Worm (Caenorhabditis elegans) whole organism, late embryonic: ENCODE results near the gene dct-7.

ENCODE experiments used
- C38D4.7 ChIP-seq: fragments of 200-800 bp; sonication (Bioruptor generic); optimal IDR thresholded peaks from 2 replicates; lab custom pipeline; 2018; ENCODE audit warnings: mild to moderate bottlenecking, missing genetic modification characterization, moderate library complexity, missing compliant biosample characterization
- K02D7.2 ChIP-seq: sonication (generic microtip); optimal IDR thresholded peaks from 2 replicates; lab custom pipeline; 2017; ENCODE audit warnings: mild to moderate bottlenecking, missing genetic modification characterization, missing compliant biosample characterization
- T23F11.4 ChIP-seq: fragments of 200-800 bp; sonication (Bioruptor generic); optimal IDR thresholded peaks from 2 replicates; lab custom pipeline; 2018; ENCODE audit warnings: mild to moderate bottlenecking, missing genetic modification characterization, missing compliant biosample characterization
- Y22D7AL.16 ChIP-seq: sonication (generic microtip); optimal IDR thresholded peaks from 2 replicates; lab custom pipeline; 2016; ENCODE audit warnings: missing genetic modification characterization, missing compliant biosample characterization
- ceh-14 ChIP-seq: sonication (generic microtip); optimal IDR thresholded peaks from 2 replicates; lab custom pipeline; 2016; ENCODE audit warnings: missing genotype, missing genetic modification characterization, missing compliant biosample characterization
- ceh-18 ChIP-seq: sonication (generic microtip); optimal IDR thresholded peaks from 2 replicates; lab custom pipeline; 2016; ENCODE audit warnings: missing genetic modification characterization, missing compliant biosample characterization
- ceh-2 ChIP-seq: sonication (generic microtip); optimal IDR thresholded peaks from 2 replicates; lab custom pipeline; 2016; ENCODE audit warnings: missing genotype, missing genetic modification characterization, missing compliant biosample characterization
- ceh-24 ChIP-seq: sonication (generic microtip); optimal IDR thresholded peaks from 2 replicates; lab custom pipeline; 2016; ENCODE audit warnings: mild to moderate bottlenecking, missing genetic modification characterization, missing compliant biosample characterization
- ceh-30 ChIP-seq: fragments of 150-350 bp; optimal IDR thresholded peaks from 2 replicates; lab custom pipeline; 2014; ENCODE audit warnings: missing biosample characterization, missing genetic modification characterization
- ceh-48 ChIP-seq: sonication (generic microtip); optimal IDR thresholded peaks from 2 replicates; lab custom pipeline; 2016; ENCODE audit warnings: missing genetic modification characterization, inconsistent platforms, missing compliant biosample characterization
- ceh-6 ChIP-seq: fragments of 200-800 bp; sonication (Bioruptor generic); optimal IDR thresholded peaks from 2 replicates; lab custom pipeline; 2018; ENCODE audit warnings: mild to moderate bottlenecking, missing genetic modification characterization, missing compliant biosample characterization
- dve-1 ChIP-seq: sonication (generic microtip); optimal IDR thresholded peaks from 2 replicates; lab custom pipeline; 2017; ENCODE audit warnings: antibody characterized with exemption, mild to moderate bottlenecking, missing genetic modification characterization, missing compliant biosample characterization
- elt-2 ChIP-seq: sonication (generic microtip); optimal IDR thresholded peaks from 2 replicates; lab custom pipeline; 2016; ENCODE audit warnings: missing genetic modification reagents, missing genetic modification characterization, missing compliant biosample characterization
- eyg-1 ChIP-seq: sonication (generic microtip); optimal IDR thresholded peaks from 2 replicates; lab custom pipeline; 2016; ENCODE audit warnings: missing genotype, missing genetic modification characterization, missing compliant biosample characterization
- fkh-10 ChIP-seq: fragments of 150-350 bp; optimal IDR thresholded peaks from 2 replicates; lab custom pipeline; 2014; ENCODE audit warnings: missing biosample characterization, missing genetic modification reagents, missing genetic modification characterization
- fkh-6 ChIP-seq: sonication (generic microtip); optimal IDR thresholded peaks from 2 replicates; lab custom pipeline; 2016; ENCODE audit warnings: missing genetic modification characterization, missing compliant biosample characterization
- hlh-13 ChIP-seq: fragments of 200-800 bp; sonication (Bioruptor generic); optimal IDR thresholded peaks from 2 replicates; lab custom pipeline; 2018; ENCODE audit warnings: mild to moderate bottlenecking, missing genetic modification characterization, missing compliant biosample characterization
- hlh-30 ChIP-seq: sonication (generic microtip); optimal IDR thresholded peaks from 2 replicates; lab custom pipeline; 2017; ENCODE audit warnings: antibody characterized with exemption, missing genetic modification characterization, missing compliant biosample characterization; ENCODE audit not compliant: insufficient read depth
- hlh-8 ChIP-seq: sonication (generic microtip); optimal IDR thresholded peaks from 2 replicates; lab custom pipeline; 2016; ENCODE audit warnings: missing genotype, missing genetic modification characterization, missing compliant biosample characterization
- lin-11 ChIP-seq: fragments of 200-800 bp; sonication (Bioruptor generic); optimal IDR thresholded peaks from 2 replicates; lab custom pipeline; 2018; ENCODE audit warnings: mild to moderate bottlenecking, missing genetic modification characterization, missing compliant biosample characterization
- madf-2 ChIP-seq: sonication (generic microtip); optimal IDR thresholded peaks from 2 replicates; lab custom pipeline; 2017; ENCODE audit warnings: missing genetic modification characterization, missing compliant biosample characterization
- nhr-11 ChIP-seq: fragments of 150-350 bp; optimal IDR thresholded peaks from 2 replicates; lab custom pipeline; 2014; ENCODE audit warnings: missing biosample characterization, missing genetic modification characterization
- nhr-232 ChIP-seq: sonication (generic microtip); optimal IDR thresholded peaks from 2 replicates; lab custom pipeline; 2016; ENCODE audit warnings: missing genetic modification characterization, missing compliant biosample characterization
- pqm-1 ChIP-seq: sonication (generic microtip); optimal IDR thresholded peaks from 2 replicates; lab custom pipeline; 2016; ENCODE audit warnings: missing genetic modification characterization, missing compliant biosample characterization
- ref-2 ChIP-seq: sonication (generic microtip); optimal IDR thresholded peaks from 2 replicates; lab custom pipeline; 2016; ENCODE audit warnings: missing genetic modification characterization, missing compliant biosample characterization
- rnt-1 ChIP-seq: sonication (generic microtip); optimal IDR thresholded peaks from 2 replicates; lab custom pipeline; 2016; ENCODE audit warnings: missing genetic modification characterization, missing compliant biosample characterization
- sdc-2 ChIP-seq: sonication (generic microtip); optimal IDR thresholded peaks from 2 replicates; lab custom pipeline; 2016; ENCODE audit warnings: missing genotype, missing genetic modification characterization, missing compliant biosample characterization
- sox-2 ChIP-seq: fragments of 200-800 bp; sonication (Bioruptor generic); IDR thresholded peaks from 2 replicates; pipeline ENCODE4 v1.3.6; 2022; ENCODE audit warnings: missing genetic modification reagents, missing genetic modification characterization, missing compliant biosample characterization
- sox-4 ChIP-seq: sonication (generic microtip); optimal IDR thresholded peaks from 2 replicates; lab custom pipeline; 2017; ENCODE audit warnings: mild to moderate bottlenecking, missing genetic modification characterization, inconsistent platforms, missing compliant biosample characterization
- syd-9 ChIP-seq: sonication (generic microtip); optimal IDR thresholded peaks from 2 replicates; lab custom pipeline; 2016; ENCODE audit warnings: mild to moderate bottlenecking, missing genetic modification characterization, moderate library complexity, missing compliant biosample characterization
- tbx-2 ChIP-seq: sonication (generic microtip); optimal IDR thresholded peaks from 2 replicates; lab custom pipeline; 2016; ENCODE audit warnings: missing genetic modification characterization, missing compliant biosample characterization
- tbx-7 ChIP-seq: sonication (generic microtip); optimal IDR thresholded peaks from 2 replicates; lab custom pipeline; 2016; ENCODE audit warnings: missing genotype, missing genetic modification characterization, missing compliant biosample characterization
- ttx-3 ChIP-seq: sonication (generic microtip); optimal IDR thresholded peaks from 2 replicates; lab custom pipeline; 2016; ENCODE audit warnings: missing genetic modification reagents, missing genetic modification characterization, missing compliant biosample characterization
- unc-42 ChIP-seq: sonication (generic microtip); optimal IDR thresholded peaks from 2 replicates; lab custom pipeline; 2016; ENCODE audit warnings: missing genotype, missing genetic modification characterization, missing compliant biosample characterization
- unc-55 ChIP-seq: sonication (generic microtip); optimal IDR thresholded peaks from 2 replicates; lab custom pipeline; 2017; ENCODE audit warnings: missing biosample characterization, missing genetic modification reagents, missing genetic modification characterization
- unc-86 ChIP-seq: sonication (generic microtip); optimal IDR thresholded peaks from 2 replicates; lab custom pipeline; 2016; ENCODE audit warnings: missing genetic modification characterization, missing compliant biosample characterization
- ztf-16 ChIP-seq: sonication (generic microtip); optimal IDR thresholded peaks from 2 replicates; lab custom pipeline; 2017; ENCODE audit warnings: missing genetic modification characterization, missing compliant biosample characterization

dct-7 gene

DNA sequence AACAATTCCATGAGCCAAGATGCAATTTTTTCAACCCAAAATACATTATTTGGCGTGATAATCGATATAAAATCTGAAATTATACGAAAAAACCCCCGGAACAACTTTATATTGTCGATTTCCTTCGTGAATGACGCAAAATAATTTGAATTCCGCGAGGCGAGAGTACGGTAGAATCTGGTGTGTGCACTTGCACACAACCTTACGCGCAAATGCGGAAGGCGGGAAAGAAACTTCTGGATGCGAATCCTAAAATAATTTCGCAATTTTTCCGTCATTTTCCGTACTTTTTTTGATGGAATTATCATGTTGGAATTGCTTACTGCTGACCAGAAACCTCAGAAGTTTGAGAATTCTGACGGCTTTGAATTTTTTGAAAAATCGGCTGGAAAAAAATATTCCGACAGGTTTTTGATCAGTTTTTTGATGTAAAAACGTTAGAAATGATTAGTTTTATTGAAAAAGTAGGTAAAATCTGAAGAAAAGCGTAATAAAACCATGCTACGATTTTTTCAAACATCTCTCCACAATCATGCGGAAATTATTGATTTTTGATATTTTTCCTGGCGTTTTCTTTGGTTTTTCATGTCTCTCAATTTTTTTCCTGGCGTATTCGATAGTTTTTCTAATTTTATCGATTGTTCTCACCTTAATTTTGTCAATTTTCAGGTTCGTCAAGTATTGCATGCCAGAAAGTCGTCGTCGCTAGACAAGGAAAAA, 17.0 kb upstream of the dct-7 start, which contains the start of gene set-9:
TSS of gene set-9 (plus strand) at position 670 of the 720 bp plus-strand sequence.
- TF ChIP-seq ceh-14, result no peak
- no peak for TF ChIP-seq ref-2 (tag; lab: Kevin White, UChicago)
- no peak for TF ChIP-seq ceh-6 (GFP tag; lab: Kevin White, UChicago)
- TF ChIP-seq unc-86 (tag; lab: Kevin White, UChicago), result no peak
- no peak for TF ChIP-seq sox-2 (GFP tag; lab: Robert Waterston, UW)
- no peak for TF ChIP-seq unc-42 (tag; lab: Kevin White, UChicago)
- TF ChIP-seq C38D4.7, result no peak
- TF ChIP-seq rnt-1 (tag; lab: Kevin White, UChicago), result no peak
- TF ChIP-seq hlh-30 (tag; lab: Kevin White, UChicago), result no peak

DNA sequence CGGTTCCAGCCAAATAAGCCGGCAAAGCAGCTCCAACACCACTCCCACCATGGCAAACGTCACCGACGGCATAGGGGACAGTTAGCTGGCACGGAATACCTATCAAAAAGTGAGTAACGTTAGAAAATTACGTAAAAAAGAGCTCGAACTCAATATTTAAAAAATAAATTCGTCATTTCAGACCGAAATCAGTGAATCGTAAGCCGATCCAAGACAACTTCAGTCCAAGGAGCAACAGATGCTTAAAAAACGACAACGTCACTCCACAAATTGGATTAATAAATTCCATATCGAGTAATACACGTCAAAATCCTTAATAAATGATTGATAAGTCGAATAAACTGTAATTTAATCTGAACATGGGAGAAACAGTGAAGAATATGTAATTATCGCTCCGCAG, 15.9 kb upstream of the dct-7 start:
- TF ChIP-seq hlh-13 (no peak), nhr-232 (tag; lab: Kevin White, UChicago) (no peak), ttx-3 (tag; lab: Kevin White, UChicago) (no peak), ceh-30 (tag; lab: Kevin White, UChicago) (no peak), syd-9 (tag; lab: Kevin White, UChicago) (no peak), madf-2 (tag; lab: Kevin White, UChicago) (no peak), Y22D7AL.16 (no peak), T23F11.4 (GFP tag; lab: Kevin White, UChicago) (no peak), ceh-18 (tag; lab: Kevin White, UChicago) (no peak), hlh-30 (tag; lab: Kevin White, UChicago) (no peak), ref-2 (tag; lab: Kevin White, UChicago) (no peak), tbx-2 (tag; lab: Kevin White, UChicago) (no peak), fkh-6 (tag; lab: Kevin White, UChicago) (no peak), ceh-24 (tag; lab: Kevin White, UChicago) (no peak), unc-55 (GFP tag; lab: Kevin White, UChicago) (no peak), ceh-2 (tag; lab: Kevin White, UChicago) (no peak)

DNA sequence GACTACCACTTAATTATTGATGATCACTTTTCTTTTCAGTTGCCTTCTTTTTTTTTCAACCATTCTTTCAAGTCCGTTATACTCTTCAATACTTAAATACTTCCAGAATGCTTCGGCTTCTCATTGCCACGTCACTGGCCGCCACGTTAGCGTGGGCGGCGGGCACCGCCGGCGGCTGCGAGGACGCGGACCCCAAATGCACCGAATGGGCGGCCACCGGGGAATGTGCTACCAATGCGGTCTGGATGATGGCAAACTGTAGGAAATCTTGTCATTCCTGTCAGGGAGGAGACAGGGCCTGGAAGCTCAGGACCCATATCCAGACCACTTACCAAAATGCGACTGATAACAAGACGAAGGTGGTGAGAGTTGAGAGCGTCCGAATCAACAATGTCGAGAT, 10.8 kb upstream of the dct-7 start, which contains the start of gene lgc-22:
TSS of gene lgc-22 (plus strand) at position 105 of the 400 bp plus-strand sequence.
- no peak for TF ChIP-seq tbx-2 (tag; lab: Kevin White, UChicago)
- no peak for TF ChIP-seq sdc-2 (tag; lab: Kevin White, UChicago)
- TF ChIP-seq ceh-24 (tag; lab: Kevin White, UChicago), result no peak
- no peak for TF ChIP-seq nhr-232 (tag; lab: Kevin White, UChicago)
- no peak for TF ChIP-seq ceh-6 (GFP tag; lab: Kevin White, UChicago)

DNA sequence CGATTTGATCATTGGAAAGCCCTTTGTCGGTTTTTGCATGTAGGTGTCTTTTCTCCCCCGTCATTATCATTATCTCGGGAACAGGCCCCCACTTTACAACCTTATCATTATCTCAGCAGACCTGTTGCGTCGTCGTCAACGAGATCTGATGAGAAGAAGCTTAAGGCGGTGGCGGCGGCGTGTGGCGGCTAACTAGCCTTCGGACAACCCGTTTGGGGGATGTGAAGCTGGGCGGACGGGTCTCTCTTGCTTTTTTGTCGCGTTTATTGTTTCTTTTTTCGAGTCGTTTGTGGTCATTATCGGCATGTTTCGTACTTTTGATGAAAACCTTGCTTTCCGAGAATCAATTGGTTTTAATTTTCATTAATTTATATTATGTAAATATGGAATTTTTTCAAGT, 9.6 kb upstream of the dct-7 start:
- no peak for TF ChIP-seq hlh-30 (tag; lab: Kevin White, UChicago)
- no peak for TF ChIP-seq eyg-1 (tag; lab: Kevin White, UChicago)
- no peak for TF ChIP-seq hlh-8 (tag; lab: Kevin White, UChicago)
- no peak for TF ChIP-seq K02D7.2
- no peak for TF ChIP-seq madf-2 (tag; lab: Kevin White, UChicago)
- TF ChIP-seq tbx-7 (tag; lab: Kevin White, UChicago), result no peak
- no peak for TF ChIP-seq ceh-48 (tag; lab: Kevin White, UChicago)
- TF ChIP-seq sox-4 (tag; lab: Kevin White, UChicago), result no peak
- TF ChIP-seq pqm-1 (tag; lab: Kevin White, UChicago), result no peak
- TF ChIP-seq elt-2 (tag; lab: Kevin White, UChicago), result no peak
- no peak for TF ChIP-seq nhr-11 (tag; lab: Kevin White, UChicago)
- no peak for TF ChIP-seq lin-11
- no peak for TF ChIP-seq ztf-16
- TF ChIP-seq dve-1 (tag; lab: Kevin White, UChicago), result no peak
- TF ChIP-seq nhr-232 (tag; lab: Kevin White, UChicago), result no peak
- no peak for TF ChIP-seq sdc-2 (tag; lab: Kevin White, UChicago)
- TF ChIP-seq ceh-14, result no peak
- TF ChIP-seq unc-42 (tag; lab: Kevin White, UChicago), result no peak
- no peak for TF ChIP-seq fkh-10 (GFP tag; lab: Kevin White, UChicago)
